Worm (Caenorhabditis elegans): ENCODE results near the gene srz-96.

DNA sequence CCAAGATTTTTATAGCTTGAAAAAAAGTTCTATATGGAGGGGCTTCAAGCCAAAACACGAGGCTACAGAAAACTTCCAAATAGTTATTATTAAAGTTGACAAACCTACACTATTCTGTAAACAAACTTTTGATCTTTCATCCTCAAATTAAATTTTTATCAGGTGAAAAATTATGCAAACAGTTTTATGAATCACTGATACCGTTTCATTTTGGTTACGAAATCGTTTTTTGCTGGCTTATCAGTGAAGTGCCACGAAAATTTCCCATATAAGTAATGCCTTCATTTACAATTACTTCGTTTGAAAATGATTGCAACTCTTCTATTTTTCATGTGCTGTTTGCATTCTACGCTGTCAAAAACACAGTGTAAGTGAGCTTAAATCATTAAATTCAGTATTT lies 39.8 kb downstream of the srz-96 start, which contains the start of gene T19C9.8:
- TF ChIP-seq ama-1 (optimal IDR thresholded peaks at IDR 0.05) (no peak), F13C5.2 (tag; optimal IDR thresholded peaks at IDR 0.05) (no peak), tbx-37 (GFP tag; conservative IDR thresholded peaks at IDR 0.05) (no peak), flt-1 (GFP tag; IDR thresholded peaks at IDR 0.05) (no peak), tbx-11 (GFP tag; IDR thresholded peaks at IDR 0.05) (no peak), ets-7 (tag; optimal IDR thresholded peaks at IDR 0.05) (no peak), B0310.2 (tag; optimal IDR thresholded peaks at IDR 0.05) (no peak), aly-1 (tag; optimal IDR thresholded peaks at IDR 0.05) (no peak), scrt-1 (GFP tag; IDR thresholded peaks at IDR 0.05) (no peak), hnd-1 (tag; optimal IDR thresholded peaks at IDR 0.05) (no peak), sea-1 (GFP tag; conservative IDR thresholded peaks at IDR 0.05) (no peak), ceh-36 (tag; optimal IDR thresholded peaks at IDR 0.05) (no peak), tra-4 (tag; optimal IDR thresholded peaks at IDR 0.05) (no peak)

Measured in whole organism, early embryonic.